Fruit fly (Drosophila melanogaster) whole organism, embryonic: ENCODE data around the gene CG10674.

Experiments
- B-H2 ChIP-seq: fragments of 200-800 bp; sonication (Bioruptor generic); optimal IDR thresholded peaks from 2 replicates; lab custom pipeline; 2018; ENCODE audit warnings: missing biosample characterization, mild to moderate bottlenecking, missing genetic modification characterization
- Bgb ChIP-seq: fragments of 200-800 bp; sonication (Bioruptor generic); IDR thresholded peaks from 2 replicates; pipeline ENCODE4 v1.3.6; 2022; ENCODE audit warnings: missing biosample characterization, missing genetic modification characterization; ENCODE audit not compliant: partially characterized antibody
- CG12236 ChIP-seq: fragments of 200-800 bp; sonication (Bioruptor generic); optimal IDR thresholded peaks from 2 replicates; lab custom pipeline; 2016; ENCODE audit warnings: missing biosample characterization, missing genetic modification characterization
- CG12769 ChIP-seq: fragments of 200-800 bp; sonication (Bioruptor generic); optimal IDR thresholded peaks from 2 replicates; lab custom pipeline; 2019; ENCODE audit warnings: missing biosample characterization, mild to moderate bottlenecking, missing genetic modification characterization, moderate library complexity
- CG13287 ChIP-seq: fragments of 200-800 bp; sonication (Bioruptor generic); IDR thresholded peaks from 2 replicates; pipeline ENCODE4 v1.3.6; 2022; ENCODE audit warnings: missing biosample characterization, missing genetic modification characterization; ENCODE audit not compliant: partially characterized antibody
- CG13894 ChIP-seq: fragments of 200-800 bp; sonication (Bioruptor generic); optimal IDR thresholded peaks from 3 replicates; lab custom pipeline; 2018; ENCODE audit warnings: missing biosample characterization, mild to moderate bottlenecking, missing genetic modification characterization, moderate library complexity
- CG14667 ChIP-seq: fragments of 200-800 bp; sonication (Bioruptor generic); IDR thresholded peaks from 2 replicates; pipeline ENCODE4 v1.3.6; 2022; ENCODE audit warnings: missing biosample characterization, missing genetic modification characterization
- CG1603 ChIP-seq: fragments of 200-800 bp; sonication (Bioruptor generic); optimal IDR thresholded peaks from 2 replicates; lab custom pipeline; 2019; ENCODE audit warnings: missing biosample characterization, mild to moderate bottlenecking, missing genetic modification characterization, moderate library complexity
- CG17359 ChIP-seq: fragments of 200-800 bp; sonication (Bioruptor generic); optimal IDR thresholded peaks from 3 replicates; lab custom pipeline; 2018; ENCODE audit warnings: missing biosample characterization, mild to moderate bottlenecking, missing genetic modification characterization, moderate library complexity
- CG18619 ChIP-seq: fragments of 200-800 bp; sonication (Bioruptor generic); optimal IDR thresholded peaks from 3 replicates; lab custom pipeline; 2017; ENCODE audit warnings: missing biosample characterization, mild to moderate bottlenecking, missing genetic modification characterization
- CG2120 ChIP-seq: fragments of 200-800 bp; sonication (Bioruptor generic); optimal IDR thresholded peaks from 3 replicates; lab custom pipeline; 2016; ENCODE audit warnings: missing biosample characterization, missing genetic modification characterization
- CG30020 ChIP-seq: fragments of 200-800 bp; optimal IDR thresholded peaks from 2 replicates; lab custom pipeline; 2019; ENCODE audit warnings: missing biosample characterization, mild to moderate bottlenecking, missing genetic modification characterization, moderate library complexity
- CG31388 ChIP-seq: fragments of 200-800 bp; sonication (Bioruptor generic); optimal IDR thresholded peaks from 2 replicates; lab custom pipeline; 2016; ENCODE audit warnings: missing biosample characterization, missing genetic modification characterization
- CG32767 ChIP-seq: fragments of 200-800 bp; sonication (Bioruptor generic); IDR thresholded peaks from 2 replicates; pipeline ENCODE4 v1.3.6; 2022; ENCODE audit warnings: missing biosample characterization, missing genetic modification characterization
- CG3407 ChIP-seq: fragments of 200-800 bp; sonication (Bioruptor generic); optimal IDR thresholded peaks from 2 replicates; lab custom pipeline; 2018; ENCODE audit warnings: missing biosample characterization, mild to moderate bottlenecking, missing genetic modification characterization
- CG6654 ChIP-seq: fragments of 200-800 bp; sonication (Bioruptor generic); optimal IDR thresholded peaks from 2 replicates; lab custom pipeline; 2017; ENCODE audit warnings: missing biosample characterization, mild to moderate bottlenecking, missing genetic modification characterization
- CG6791 ChIP-seq: fragments of 200-800 bp; sonication (Bioruptor generic); IDR thresholded peaks from 3 replicates; pipeline ENCODE4 v1.3.6; 2022; ENCODE audit warnings: missing biosample characterization, missing genetic modification characterization; ENCODE audit not compliant: partially characterized antibody
- CG7271 ChIP-seq: fragments of 200-800 bp; sonication (Bioruptor generic); optimal IDR thresholded peaks from 2 replicates; lab custom pipeline; 2018; ENCODE audit warnings: missing biosample characterization, mild to moderate bottlenecking, missing genetic modification characterization, moderate library complexity
- CG7963 ChIP-seq: fragments of 200-800 bp; sonication (Bioruptor generic); IDR thresholded peaks from 3 replicates; pipeline ENCODE4 v1.3.6; 2022; ENCODE audit warnings: missing biosample characterization, missing genetic modification characterization; ENCODE audit not compliant: partially characterized antibody
- Ets65A ChIP-seq: fragments of 200-800 bp; sonication (Bioruptor generic); peaks from one replicate; lab custom pipeline; 2016; ENCODE audit warnings: missing biosample characterization, missing genetic modification characterization
- HLH4C ChIP-seq: fragments of 200-800 bp; sonication (Bioruptor generic); IDR thresholded peaks from 3 replicates; pipeline ENCODE4 v1.3.6; 2022; ENCODE audit warnings: missing biosample characterization, missing genetic modification characterization; ENCODE audit not compliant: partially characterized antibody
- HLH54F ChIP-seq: fragments of 200-800 bp; sonication (Bioruptor generic); optimal IDR thresholded peaks from 3 replicates; lab custom pipeline; 2016; ENCODE audit warnings: missing biosample characterization, missing genetic modification characterization
- Hr3 ChIP-seq: fragments of 200-800 bp; sonication (Bioruptor generic); optimal IDR thresholded peaks from 3 replicates; lab custom pipeline; 2016; ENCODE audit warnings: missing biosample characterization, missing genetic modification characterization
- Lhr ChIP-seq: fragments of 200-800 bp; sonication (Bioruptor generic); optimal IDR thresholded peaks from 3 replicates; lab custom pipeline; 2017; ENCODE audit warnings: mild to moderate bottlenecking, missing biosample characterization, missing genetic modification reagents, missing genetic modification characterization
- Lim3 ChIP-seq: fragments of 200-800 bp; sonication (Bioruptor generic); IDR thresholded peaks from 2 replicates; pipeline ENCODE4 v1.3.6; 2022; ENCODE audit warnings: missing biosample characterization, missing genetic modification characterization
- Mes4 ChIP-seq: fragments of 200-800 bp; sonication (Bioruptor generic); optimal IDR thresholded peaks from 2 replicates; lab custom pipeline; 2016; ENCODE audit warnings: missing biosample characterization, missing genetic modification characterization
- Neu2 ChIP-seq: fragments of 200-800 bp; sonication (Bioruptor generic); optimal IDR thresholded peaks from 3 replicates; lab custom pipeline; 2016; ENCODE audit warnings: missing biosample characterization, missing genetic modification characterization, borderline replicate concordance
- Oli ChIP-seq: fragments of 200-800 bp; sonication (Bioruptor generic); optimal IDR thresholded peaks from 2 replicates; lab custom pipeline; 2018; ENCODE audit warnings: missing biosample characterization, mild to moderate bottlenecking, missing genetic modification characterization, moderate library complexity
- Scr ChIP-seq: fragments of 200-800 bp; sonication (Bioruptor generic); IDR thresholded peaks from 2 replicates; pipeline ENCODE4 v1.3.6; 2022; ENCODE audit warnings: missing biosample characterization, missing genetic modification characterization; ENCODE audit not compliant: partially characterized antibody
- ac ChIP-seq: fragments of 200-800 bp; sonication (Bioruptor generic); optimal IDR thresholded peaks from 3 replicates; lab custom pipeline; 2017; ENCODE audit warnings: missing biosample characterization, mild to moderate bottlenecking, missing genetic modification characterization
- aop ChIP-seq: fragments of 200-800 bp; sonication (Bioruptor generic); IDR thresholded peaks from 2 replicates; pipeline ENCODE4 v1.3.6; 2022; ENCODE audit warnings: missing biosample characterization, missing genetic modification characterization
- ara ChIP-seq: fragments of 200-800 bp; sonication (Bioruptor generic); IDR thresholded peaks from 2 replicates; pipeline ENCODE4 v1.3.6; 2022; ENCODE audit warnings: missing biosample characterization, missing genetic modification characterization
- bigmax ChIP-seq: fragments of 200-800 bp; sonication (Bioruptor generic); optimal IDR thresholded peaks from 2 replicates; lab custom pipeline; 2018; ENCODE audit warnings: missing biosample characterization, mild to moderate bottlenecking, missing genetic modification characterization
- chif ChIP-seq, 2 experiments: fragments of 200-800 bp; sonication (Bioruptor generic); optimal IDR thresholded peaks; 3 replicates each; lab custom pipeline; 2016; ENCODE audit warnings: missing biosample characterization in 2 of 2, missing genetic modification characterization in 2 of 2
- chn ChIP-seq: fragments of 200-800 bp; sonication (Bioruptor generic); optimal IDR thresholded peaks from 2 replicates; lab custom pipeline; 2016; ENCODE audit warnings: missing biosample characterization, missing genetic modification characterization
- da ChIP-seq: fragments of 200-800 bp; sonication (Bioruptor generic); optimal IDR thresholded peaks from 2 replicates; lab custom pipeline; 2016; ENCODE audit warnings: missing biosample characterization, missing genetic modification characterization
- fru ChIP-seq: fragments of >200 bp; optimal IDR thresholded peaks from 2 replicates; lab custom pipeline; 2017
- ftz-f1 ChIP-seq: fragments of 200-800 bp; sonication (Bioruptor generic); optimal IDR thresholded peaks from 2 replicates; lab custom pipeline; 2016; ENCODE audit warnings: missing biosample characterization, missing genetic modification characterization
- gt ChIP-seq: fragments of 200-800 bp; sonication (Bioruptor generic); IDR thresholded peaks from 2 replicates; pipeline ENCODE4 v1.3.6; 2022; ENCODE audit warnings: missing biosample characterization, missing genetic modification characterization
- hb ChIP-seq: fragments of 200-800 bp; sonication (Bioruptor generic); IDR thresholded peaks from 3 replicates; pipeline ENCODE4 v1.3.6; 2022; ENCODE audit warnings: missing biosample characterization, missing genetic modification characterization; ENCODE audit not compliant: partially characterized antibody
- inv ChIP-seq: fragments of 200-800 bp; sonication (Bioruptor generic); IDR thresholded peaks from 2 replicates; pipeline ENCODE4 v1.3.6; 2022; ENCODE audit warnings: missing biosample characterization, missing genetic modification characterization; ENCODE audit not compliant: partially characterized antibody
- lbe ChIP-seq: fragments of 200-800 bp; sonication (Bioruptor generic); optimal IDR thresholded peaks from 2 replicates; lab custom pipeline; 2016; ENCODE audit warnings: missing biosample characterization, mild to moderate bottlenecking, missing genetic modification characterization
- mirr ChIP-seq: fragments of 200-800 bp; sonication (Bioruptor generic); optimal IDR thresholded peaks from 3 replicates; lab custom pipeline; 2018; ENCODE audit warnings: missing biosample characterization, mild to moderate bottlenecking, missing genetic modification characterization
- pros ChIP-seq: fragments of 200-800 bp; sonication (Bioruptor generic); optimal IDR thresholded peaks from 3 replicates; lab custom pipeline; 2019; ENCODE audit warnings: missing biosample characterization, mild to moderate bottlenecking, missing genetic modification characterization, moderate library complexity
- sens ChIP-seq: fragments of 200-800 bp; sonication (Bioruptor generic); peaks from one replicate; lab custom pipeline; 2016; ENCODE audit warnings: missing biosample characterization, missing genetic modification characterization
- shn ChIP-seq: fragments of 200-800 bp; sonication (Bioruptor generic); optimal IDR thresholded peaks from 3 replicates; lab custom pipeline; 2016; ENCODE audit warnings: missing biosample characterization, missing genetic modification characterization
- sisA ChIP-seq: fragments of 200-800 bp; sonication (Bioruptor generic); IDR thresholded peaks from 2 replicates; pipeline ENCODE4 v1.3.6; 2022; ENCODE audit warnings: missing biosample characterization, missing genetic modification characterization
- so ChIP-seq: fragments of 200-800 bp; sonication (Bioruptor generic); IDR thresholded peaks from 3 replicates; pipeline ENCODE4 v1.3.6; 2022; ENCODE audit warnings: missing biosample characterization, missing genetic modification characterization
- sob ChIP-seq: fragments of 200-800 bp; sonication (Bioruptor generic); IDR thresholded peaks from 2 replicates; pipeline ENCODE4 v1.3.6; 2022; ENCODE audit warnings: missing biosample characterization, missing genetic modification characterization
- tna ChIP-seq: fragments of 200-800 bp; sonication (Bioruptor generic); IDR thresholded peaks from 2 replicates; pipeline ENCODE4 v1.3.6; 2022; ENCODE audit warnings: missing biosample characterization, missing genetic modification characterization; ENCODE audit not compliant: partially characterized antibody
- vnd ChIP-seq: fragments of 200-800 bp; sonication (Bioruptor generic); IDR thresholded peaks from 3 replicates; pipeline ENCODE4 v1.3.6; 2022; ENCODE audit warnings: missing biosample characterization, missing genetic modification characterization; ENCODE audit not compliant: partially characterized antibody

Gene CG10674

DNA sequence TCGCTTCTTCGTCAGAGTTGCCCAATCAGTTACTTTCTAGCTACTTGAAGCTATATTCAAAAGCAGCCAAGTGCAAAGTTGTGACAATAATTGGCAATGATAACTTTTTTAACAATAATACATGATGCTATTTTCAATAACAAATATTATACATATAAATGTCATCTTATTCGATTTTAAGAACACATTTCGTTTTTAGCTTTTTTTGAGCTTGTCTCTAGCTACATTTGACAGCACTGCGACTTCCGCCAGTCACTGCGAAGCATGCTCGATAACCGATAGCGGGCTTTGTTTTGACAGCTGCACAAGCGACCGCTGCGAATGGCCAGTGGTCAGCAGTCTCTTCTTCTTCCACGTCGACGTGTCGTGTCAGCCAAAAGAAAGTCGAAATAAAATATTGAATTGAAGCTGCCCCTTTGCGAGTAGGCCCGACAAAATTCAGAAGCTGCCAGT lies 16.3 kb upstream of the CG10674 start, which contains the start of the genes Gen and Srp54k (continued):
- no peak for TF ChIP-seq ac (GFP tag; lab: Kevin White, UChicago)
- TF ChIP-seq chif (GFP tag; optimal IDR thresholded peaks at IDR 0.05; lab: Kevin White, UChicago) = peak in 1 of 2 experiments; percentile 41
- TF ChIP-seq CG32767 (GFP tag; lab: Robert Waterston, UW) = no peak
- peak; percentile 63 for TF ChIP-seq sob (GFP tag; lab: Robert Waterston, UW)
- no peak for TF ChIP-seq CG30020 (tag; lab: Kevin White, UChicago)
- peak; percentile 77 for TF ChIP-seq da (GFP tag; lab: Kevin White, UChicago)
- TF ChIP-seq Lim3 (GFP tag; lab: Robert Waterston, UW) = no peak
- no peak for TF ChIP-seq CG1603 (tag; lab: Kevin White, UChicago)
- no peak for TF ChIP-seq mirr (GFP tag; lab: Kevin White, UChicago)
- TF ChIP-seq CG18619 (GFP tag; lab: Kevin White, UChicago) = peak; percentile 34
- TF ChIP-seq aop (GFP tag; lab: Robert Waterston, UW) = no peak
- TF ChIP-seq CG14667 (GFP tag; lab: Robert Waterston, UW) = no peak
- peak; percentile 17; the same call in 1 of the 2 replicates for TF ChIP-seq inv
- no peak for TF ChIP-seq bigmax (GFP tag; lab: Kevin White, UChicago)
- TF ChIP-seq hb (GFP tag; lab: Robert Waterston, UW) = no peak
- peak; percentile 3 for TF ChIP-seq Lhr (GFP tag; lab: Kevin White, UChicago)
- peak; percentile 38; the same call in 1 of the 3 replicates for TF ChIP-seq HLH4C (GFP tag; lab: Robert Waterston, UW)
- TF ChIP-seq CG31388 = no peak
- no peak for TF ChIP-seq tna (GFP tag; lab: Robert Waterston, UW)
- peak; percentile 35; the same call in 1 of the 2 replicates for TF ChIP-seq Bgb (GFP tag; lab: Robert Waterston, UW)
- TF ChIP-seq ftz-f1 (GFP tag; lab: Kevin White, UChicago) = no peak
- TF ChIP-seq pros (GFP tag; lab: Kevin White, UChicago) = no peak
- no peak for TF ChIP-seq sisA (GFP tag; lab: Robert Waterston, UW)
- TF ChIP-seq CG12236 (GFP tag; lab: Kevin White, UChicago) = no peak
- TF ChIP-seq ara (GFP tag; lab: Robert Waterston, UW) = peak; percentile 46
- peak; percentile 44; the same call in 1 of the 2 replicates for TF ChIP-seq CG13287 (GFP tag; lab: Robert Waterston, UW)
- TF ChIP-seq HLH54F (GFP tag; lab: Kevin White, UChicago) = peak; percentile 0
- TF ChIP-seq Ets65A (GFP tag; lab: Kevin White, UChicago) = peak; percentile 92
- no peak for TF ChIP-seq lbe (GFP tag; lab: Kevin White, UChicago)
- TF ChIP-seq chn (GFP tag; lab: Kevin White, UChicago) = no peak
- TF ChIP-seq shn (GFP tag; lab: Kevin White, UChicago) = no peak
- TF ChIP-seq Oli (tag; lab: Kevin White, UChicago) = peak; percentile 7
- TF ChIP-seq sens (GFP tag; lab: Kevin White, UChicago) = peak; percentile 84
- no peak for TF ChIP-seq CG3407
- peak; percentile 37 for TF ChIP-seq Scr (GFP tag; lab: Robert Waterston, UW)
- TF ChIP-seq CG7271 (tag; lab: Kevin White, UChicago) = no peak
- TF ChIP-seq so (GFP tag; lab: Robert Waterston, UW) = no peak
- no peak for TF ChIP-seq fru (lab: Kevin White, UChicago)
- no peak for TF ChIP-seq CG6654 (GFP tag; lab: Kevin White, UChicago)
- TF ChIP-seq CG17359 (tag; lab: Kevin White, UChicago) = no peak
- TF ChIP-seq Neu2 = no peak
- no peak for TF ChIP-seq CG7963 (GFP tag; lab: Robert Waterston, UW)
- TF ChIP-seq gt (GFP tag; lab: Robert Waterston, UW) = no peak
- TF ChIP-seq Hr3 (GFP tag; lab: Kevin White, UChicago) = peak; percentile 23
- peak; percentile 57 for TF ChIP-seq CG2120 (GFP tag; lab: Kevin White, UChicago)
- TF ChIP-seq Mes4 = peak; percentile 25
- no peak for TF ChIP-seq CG6791
- no peak for TF ChIP-seq CG13894 (tag; lab: Kevin White, UChicago)
- no peak for TF ChIP-seq CG12769 (tag; lab: Kevin White, UChicago)
- TF ChIP-seq B-H2 (GFP tag; lab: Kevin White, UChicago) = peak; percentile 46
- TF ChIP-seq vnd (GFP tag; lab: Robert Waterston, UW) = no peak
